Fruit fly (Drosophila melanogaster) whole organism, embryonic: ENCODE measurements around the gene Twdlalpha.

ENCODE experiments used
- Atf3 ChIP-seq: fragments of 200-800 bp; sonication (Bioruptor generic); optimal IDR thresholded peaks from 3 replicates; lab custom pipeline; 2016; ENCODE audit warnings: missing biosample characterization, missing genetic modification characterization
- CG1024 ChIP-seq: fragments of 200-800 bp; sonication (Bioruptor generic); IDR thresholded peaks from 2 replicates; pipeline ENCODE4 v1.3.6; 2022; ENCODE audit warnings: missing biosample characterization, missing genetic modification characterization
- CG10274 ChIP-seq: fragments of 200-800 bp; sonication (Bioruptor generic); optimal IDR thresholded peaks from 3 replicates; lab custom pipeline; 2017; ENCODE audit warnings: missing biosample characterization, mild to moderate bottlenecking, missing genetic modification characterization
- CG10321 ChIP-seq: fragments of 200-800 bp; sonication (Bioruptor generic); IDR thresholded peaks from 2 replicates; pipeline ENCODE4 v1.3.6; 2022; ENCODE audit warnings: missing biosample characterization, missing genetic modification characterization
- CG11247 ChIP-seq: fragments of 200-800 bp; sonication (Bioruptor generic); IDR thresholded peaks from 2 replicates; pipeline ENCODE4 v1.3.6; 2022; ENCODE audit warnings: missing biosample characterization, missing genetic modification characterization
- CG11456 ChIP-seq: fragments of 200-800 bp; sonication (Bioruptor generic); IDR thresholded peaks from 3 replicates; pipeline ENCODE4 v1.3.6; 2022; ENCODE audit warnings: missing biosample characterization, missing genetic modification characterization
- CG12104 ChIP-seq: fragments of 200-800 bp; sonication (Bioruptor generic); optimal IDR thresholded peaks from 3 replicates; lab custom pipeline; 2016; ENCODE audit warnings: missing biosample characterization, missing genetic modification characterization
- CG1233 ChIP-seq: fragments of 200-800 bp; sonication (Bioruptor generic); optimal IDR thresholded peaks from 4 replicates; lab custom pipeline; 2018; ENCODE audit warnings: missing biosample characterization, mild to moderate bottlenecking, missing genetic modification characterization
- CG13287 ChIP-seq: fragments of 200-800 bp; sonication (Bioruptor generic); IDR thresholded peaks from 2 replicates; pipeline ENCODE4 v1.3.6; 2022; ENCODE audit warnings: missing biosample characterization, missing genetic modification characterization; ENCODE audit not compliant: partially characterized antibody
- CG13424 ChIP-seq: fragments of 200-800 bp; sonication (Bioruptor generic); optimal IDR thresholded peaks from 2 replicates; lab custom pipeline; 2019; ENCODE audit warnings: missing biosample characterization, mild to moderate bottlenecking, missing genetic modification characterization, moderate library complexity
- CG14860 ChIP-seq: fragments of 200-800 bp; sonication (Bioruptor generic); IDR thresholded peaks from 3 replicates; pipeline ENCODE4 v1.3.6; 2022; ENCODE audit warnings: missing biosample characterization, missing genetic modification characterization; ENCODE audit not compliant: partially characterized antibody
- CG1603 ChIP-seq: fragments of 200-800 bp; sonication (Bioruptor generic); optimal IDR thresholded peaks from 2 replicates; lab custom pipeline; 2019; ENCODE audit warnings: missing biosample characterization, mild to moderate bottlenecking, missing genetic modification characterization, moderate library complexity
- CG16779 ChIP-seq: fragments of 200-800 bp; sonication (Bioruptor generic); IDR thresholded peaks from 2 replicates; pipeline ENCODE4 v1.3.6; 2022; ENCODE audit warnings: missing biosample characterization, missing genetic modification characterization
- CG2202 ChIP-seq: fragments of 200-800 bp; sonication (Bioruptor generic); optimal IDR thresholded peaks from 2 replicates; lab custom pipeline; 2018; ENCODE audit warnings: missing biosample characterization, mild to moderate bottlenecking, missing genetic modification characterization
- CG4820 ChIP-seq: fragments of 200-800 bp; sonication (Bioruptor generic); optimal IDR thresholded peaks from 3 replicates; lab custom pipeline; 2016; ENCODE audit warnings: missing biosample characterization, missing genetic modification characterization
- CG6272 ChIP-seq: fragments of 200-800 bp; sonication (Bioruptor generic); IDR thresholded peaks from 2 replicates; pipeline ENCODE4 v1.3.6; 2022; ENCODE audit warnings: missing biosample characterization, missing genetic modification characterization
- CG7271 ChIP-seq: fragments of 200-800 bp; sonication (Bioruptor generic); optimal IDR thresholded peaks from 2 replicates; lab custom pipeline; 2018; ENCODE audit warnings: missing biosample characterization, mild to moderate bottlenecking, missing genetic modification characterization, moderate library complexity
- CG7357 ChIP-seq: fragments of 200-800 bp; sonication (Bioruptor generic); IDR thresholded peaks from 3 replicates; pipeline ENCODE4 v1.3.6; 2022; ENCODE audit warnings: missing biosample characterization, missing genetic modification characterization
- CG8478 ChIP-seq: fragments of >200 bp; optimal IDR thresholded peaks from 2 replicates; lab custom pipeline; 2018
- D19B ChIP-seq: fragments of 200-800 bp; sonication (Bioruptor generic); optimal IDR thresholded peaks from 2 replicates; lab custom pipeline; 2017; ENCODE audit warnings: missing biosample characterization, mild to moderate bottlenecking, missing genetic modification characterization
- E2f1 ChIP-seq: fragments of 200-800 bp; sonication (Bioruptor generic); IDR thresholded peaks from 2 replicates; pipeline ENCODE4 v1.3.6; 2022; ENCODE audit warnings: missing biosample characterization, missing genetic modification characterization
- H15 ChIP-seq: fragments of 200-800 bp; sonication (Bioruptor generic); IDR thresholded peaks from 3 replicates; pipeline ENCODE4 v1.3.6; 2022; ENCODE audit warnings: missing biosample characterization, missing genetic modification characterization
- Hr3 ChIP-seq: fragments of 200-800 bp; sonication (Bioruptor generic); optimal IDR thresholded peaks from 3 replicates; lab custom pipeline; 2016; ENCODE audit warnings: missing biosample characterization, missing genetic modification characterization
- Nf-YA ChIP-seq: fragments of 200-800 bp; sonication (Bioruptor generic); IDR thresholded peaks from 2 replicates; pipeline ENCODE4 v1.3.6; 2022; ENCODE audit warnings: missing biosample characterization, missing genetic modification characterization
- Sin3A ChIP-seq: fragments of >200 bp; optimal IDR thresholded peaks from 2 replicates; lab custom pipeline; 2018
- TFAM ChIP-seq: fragments of 200-800 bp; sonication (Bioruptor generic); optimal IDR thresholded peaks from 2 replicates; lab custom pipeline; 2017; ENCODE audit warnings: missing biosample characterization, missing genetic modification characterization, inconsistent platforms
- Usf ChIP-seq: fragments of 200-800 bp; sonication (Bioruptor generic); optimal IDR thresholded peaks from 2 replicates; lab custom pipeline; 2017; ENCODE audit warnings: missing genotype, missing biosample characterization, missing genetic modification characterization
- Xrp1 ChIP-seq: fragments of 200-800 bp; sonication (Bioruptor generic); IDR thresholded peaks from 2 replicates; pipeline ENCODE4 v1.3.6; 2022; ENCODE audit warnings: missing biosample characterization, missing genetic modification characterization
- amos ChIP-seq: fragments of 200-800 bp; sonication (Bioruptor generic); IDR thresholded peaks from 2 replicates; pipeline ENCODE4 v1.3.6; 2022; ENCODE audit warnings: missing biosample characterization, missing genetic modification characterization; ENCODE audit not compliant: partially characterized antibody
- ap ChIP-seq: fragments of 200-800 bp; sonication (Bioruptor generic); IDR thresholded peaks from 2 replicates; pipeline ENCODE4 v1.3.6; 2022; ENCODE audit warnings: missing biosample characterization, missing genetic modification characterization
- bigmax ChIP-seq: fragments of 200-800 bp; sonication (Bioruptor generic); optimal IDR thresholded peaks from 2 replicates; lab custom pipeline; 2018; ENCODE audit warnings: missing biosample characterization, mild to moderate bottlenecking, missing genetic modification characterization
- bowl ChIP-seq: fragments of 200-800 bp; sonication (Bioruptor generic); IDR thresholded peaks from 2 replicates; pipeline ENCODE4 v1.3.6; 2022; ENCODE audit warnings: missing biosample characterization, missing genetic modification characterization
- ci ChIP-seq: fragments of 200-800 bp; sonication (Bioruptor generic); IDR thresholded peaks from 3 replicates; pipeline ENCODE4 v1.3.6; 2022; ENCODE audit warnings: missing biosample characterization, missing genetic modification characterization
- danr ChIP-seq: fragments of 200-800 bp; sonication (Bioruptor generic); IDR thresholded peaks from 2 replicates; pipeline ENCODE4 v1.3.6; 2022; ENCODE audit warnings: missing biosample characterization, missing genetic modification characterization
- en ChIP-seq: fragments of 200-800 bp; sonication (Bioruptor generic); optimal IDR thresholded peaks from 2 replicates; lab custom pipeline; 2016; ENCODE audit warnings: missing biosample characterization, missing genetic modification characterization
- ewg ChIP-seq: fragments of 200-800 bp; sonication (Bioruptor generic); optimal IDR thresholded peaks from 3 replicates; lab custom pipeline; 2017; ENCODE audit warnings: mild to moderate bottlenecking, missing biosample characterization, missing genetic modification reagents, missing genetic modification characterization
- gsb-n ChIP-seq: fragments of 200-800 bp; sonication (Bioruptor generic); optimal IDR thresholded peaks from 3 replicates; lab custom pipeline; 2018; ENCODE audit warnings: missing biosample characterization, mild to moderate bottlenecking, missing genetic modification characterization
- ken ChIP-seq: fragments of 200-800 bp; sonication (Bioruptor generic); IDR thresholded peaks from 3 replicates; pipeline ENCODE4 v1.3.6; 2022; ENCODE audit warnings: missing biosample characterization, missing genetic modification characterization
- lab ChIP-seq: fragments of 200-800 bp; sonication (Bioruptor generic); optimal IDR thresholded peaks from 3 replicates; lab custom pipeline; 2017; ENCODE audit warnings: missing biosample characterization, missing genetic modification characterization, mild to moderate bottlenecking, moderate library complexity, missing genetic modification reagents
- lmd ChIP-seq: fragments of 200-800 bp; sonication (Bioruptor generic); IDR thresholded peaks from 2 replicates; pipeline ENCODE4 v1.3.6; 2022; ENCODE audit warnings: missing biosample characterization, missing genetic modification characterization
- nom ChIP-seq: fragments of 200-800 bp; sonication (Bioruptor generic); optimal IDR thresholded peaks from 2 replicates; lab custom pipeline; 2017; ENCODE audit warnings: missing biosample characterization, missing genetic modification characterization, mild to moderate bottlenecking, moderate library complexity, missing genetic modification reagents
- pho ChIP-seq: fragments of 200-800 bp; sonication (Bioruptor generic); optimal IDR thresholded peaks from 2 replicates; lab custom pipeline; 2016; ENCODE audit warnings: missing biosample characterization, missing genetic modification characterization
- pum ChIP-seq: fragments of 200-800 bp; sonication (Bioruptor generic); optimal IDR thresholded peaks from 2 replicates; lab custom pipeline; 2016; ENCODE audit warnings: missing biosample characterization, missing genetic modification characterization
- repo ChIP-seq: fragments of 200-800 bp; sonication (Bioruptor generic); optimal IDR thresholded peaks from 2 replicates; lab custom pipeline; 2016; ENCODE audit warnings: missing biosample characterization, missing genetic modification characterization
- rib ChIP-seq: fragments of 200-800 bp; sonication (Bioruptor generic); IDR thresholded peaks from 2 replicates; pipeline ENCODE4 v1.3.6; 2022; ENCODE audit warnings: missing biosample characterization, missing genetic modification characterization
- schlank ChIP-seq: fragments of 200-800 bp; sonication (Bioruptor generic); optimal IDR thresholded peaks from 2 replicates; lab custom pipeline; 2018; ENCODE audit warnings: missing biosample characterization, mild to moderate bottlenecking, missing genetic modification characterization
- sima ChIP-seq: fragments of 200-800 bp; sonication (Bioruptor generic); optimal IDR thresholded peaks from 2 replicates; lab custom pipeline; 2016; ENCODE audit warnings: missing biosample characterization, missing genetic modification characterization
- sob ChIP-seq: fragments of 200-800 bp; sonication (Bioruptor generic); IDR thresholded peaks from 2 replicates; pipeline ENCODE4 v1.3.6; 2022; ENCODE audit warnings: missing biosample characterization, missing genetic modification characterization
- zf30C ChIP-seq: fragments of 200-800 bp; sonication (Bioruptor generic); optimal IDR thresholded peaks from 3 replicates; lab custom pipeline; 2018; ENCODE audit warnings: missing biosample characterization, mild to moderate bottlenecking, missing genetic modification characterization

Twdlalpha gene

dm6 chrX:16772882-16773827, 30.5 kb downstream of the Twdlalpha start (continued):
- TF ChIP-seq Usf (GFP tag; lab: Kevin White, UChicago) (no peak), CG7357 (peak; percentile 39; the same call in 1 of the 3 replicates), bowl (GFP tag; lab: Robert Waterston, UW) (0 out of 2 replicates have a peak, but pooled peaks have one; percentile 42), CG1024 (GFP tag; lab: Robert Waterston, UW) (peak; percentile 59), Hr3 (GFP tag; lab: Kevin White, UChicago) (peak; percentile 50), E2f1 (GFP tag; lab: Robert Waterston, UW) (peak; percentile 73), H15 (GFP tag; lab: Robert Waterston, UW) (peak; percentile 76), CG10321 (GFP tag; lab: Robert Waterston, UW) (no peak), lab (GFP tag; lab: Kevin White, UChicago) (peak; percentile 46), CG10274 (GFP tag; lab: Kevin White, UChicago) (no peak), ci (GFP tag; lab: Robert Waterston, UW) (peak; percentile 80), Sin3A (lab: Kevin White, UChicago) (no peak), gsb-n (peak; percentile 12), sob (GFP tag; lab: Robert Waterston, UW) (peak; percentile 59; the same call in 1 of the 2 replicates), repo (GFP tag; lab: Kevin White, UChicago) (peak; percentile 51), CG7271 (tag; lab: Kevin White, UChicago) (no peak), ewg (GFP tag; lab: Kevin White, UChicago) (peak; percentile 1), CG14860 (GFP tag; lab: Robert Waterston, UW) (no peak), CG4820 (GFP tag; lab: Kevin White, UChicago) (peak; percentile 70), CG13424 (tag; lab: Kevin White, UChicago) (peak; percentile 51), CG16779 (no peak), zf30C (GFP tag; lab: Kevin White, UChicago) (peak; percentile 41), Xrp1 (GFP tag; lab: Robert Waterston, UW) (peak; percentile 90), TFAM (GFP tag; lab: Kevin White, UChicago) (no peak), rib (no peak), CG11456 (GFP tag; lab: Robert Waterston, UW) (0 out of 3 replicates have a peak, but pooled peaks have one; percentile 40), schlank (tag; lab: Kevin White, UChicago) (no peak), CG2202 (tag; lab: Kevin White, UChicago) (peak; percentile 38), amos (GFP tag; lab: Robert Waterston, UW) (no peak), CG11247 (peak; percentile 49; the same call in 1 of the 2 replicates), CG13287 (GFP tag; lab: Robert Waterston, UW) (no peak), ken (GFP tag; lab: Robert Waterston, UW) (peak; percentile 46; the same call in 1 of the 3 replicates), nom (peak; percentile 17), Nf-YA (GFP tag; lab: Robert Waterston, UW) (peak; percentile 48; the same call in 1 of the 2 replicates), en (GFP tag; lab: Kevin White, UChicago) (peak; percentile 39), CG1233 (GFP tag; lab: Kevin White, UChicago) (peak; percentile 17), CG6272 (GFP tag; lab: Robert Waterston, UW) (0 out of 2 replicates have a peak, but pooled peaks have one; percentile 42), sima (peak; percentile 18), bigmax (GFP tag; lab: Kevin White, UChicago) (no peak), CG1603 (tag; lab: Kevin White, UChicago) (peak; percentile 72), CG12104 (GFP tag; lab: Kevin White, UChicago) (peak; percentile 5), pum (peak; percentile 65), Atf3 (GFP tag; lab: Kevin White, UChicago) (peak; percentile 36), CG8478 (lab: Kevin White, UChicago) (no peak), D19B (GFP tag; lab: Kevin White, UChicago) (no peak), pho (GFP tag; lab: Kevin White, UChicago) (no peak), lmd (peak; percentile 65), danr (GFP tag; lab: Robert Waterston, UW) (peak; percentile 49; the same call in 1 of the 2 replicates), ap (peak; percentile 59; the same call in 1 of the 2 replicates)
